Worm (Caenorhabditis elegans) whole organism, L2 larva: ENCODE data around the gene T01B4.3.

Experiments used
- C34F6.9 ChIP-seq: fragments of 150-350 bp; optimal IDR thresholded peaks from 2 replicates; lab custom pipeline; 2014; ENCODE audit warnings: missing biosample characterization, missing genetic modification characterization
- F13H6.1 ChIP-seq: sonication (generic microtip); optimal IDR thresholded peaks from 2 replicates; lab custom pipeline; 2016; ENCODE audit warnings: missing genetic modification characterization, missing compliant biosample characterization
- R02D3.7 ChIP-seq: fragments of 150-350 bp; optimal IDR thresholded peaks from 2 replicates; lab custom pipeline; 2014; ENCODE audit warnings: missing biosample characterization, missing genetic modification characterization
- Y55F3AM.14 ChIP-seq: fragments of 200-800 bp; sonication (Bioruptor generic); optimal IDR thresholded peaks from 2 replicates; lab custom pipeline; 2018; ENCODE audit warnings: mild to moderate bottlenecking, missing genetic modification characterization, missing compliant biosample characterization
- alr-1 ChIP-seq: fragments of 150-350 bp; optimal IDR thresholded peaks from 2 replicates; lab custom pipeline; 2014; ENCODE audit warnings: missing biosample characterization, missing genetic modification characterization
- aly-2 ChIP-seq: fragments of 150-350 bp; optimal IDR thresholded peaks from 2 replicates; lab custom pipeline; 2014; ENCODE audit warnings: missing biosample characterization, missing genetic modification characterization
- ama-1 ChIP-seq: fragments of 150-350 bp; optimal IDR thresholded peaks from 2 replicates; lab custom pipeline; 2018; ENCODE audit warnings: inconsistent platforms
- blmp-1 ChIP-seq: sonication (generic microtip); optimal IDR thresholded peaks from 2 replicates; lab custom pipeline; 2017; ENCODE audit warnings: missing genetic modification characterization, mild to moderate bottlenecking, missing compliant biosample characterization, antibody characterized with exemption, moderate library complexity; ENCODE audit not compliant: insufficient read depth
- ceh-16 ChIP-seq: fragments of 150-350 bp; optimal IDR thresholded peaks from 2 replicates; lab custom pipeline; 2014; ENCODE audit warnings: missing biosample characterization, missing genetic modification characterization
- crh-2 ChIP-seq: sonication (generic microtip); optimal IDR thresholded peaks from 2 replicates; lab custom pipeline; 2017; ENCODE audit warnings: missing biosample characterization, missing genetic modification characterization
- dmd-4 ChIP-seq: sonication (generic microtip); optimal IDR thresholded peaks from 2 replicates; lab custom pipeline; 2017; ENCODE audit warnings: missing biosample characterization, missing genetic modification characterization
- egl-27 ChIP-seq: sonication (generic microtip); optimal IDR thresholded peaks from 3 replicates; lab custom pipeline; 2017; ENCODE audit warnings: missing biosample characterization, missing genetic modification reagents, missing genetic modification characterization
- elt-3 ChIP-seq: sonication (generic microtip); optimal IDR thresholded peaks from 2 replicates; lab custom pipeline; 2017; ENCODE audit warnings: missing biosample characterization, missing genetic modification characterization
- fos-1 ChIP-seq: fragments of 150-350 bp; optimal IDR thresholded peaks from 2 replicates; lab custom pipeline; 2014; ENCODE audit warnings: missing biosample characterization, missing genetic modification characterization
- lin-13 ChIP-seq: fragments of 150-350 bp; optimal IDR thresholded peaks from 2 replicates; lab custom pipeline; 2014; ENCODE audit warnings: missing biosample characterization, missing genetic modification reagents, missing genetic modification characterization
- lin-39 ChIP-seq: fragments of 150-350 bp; optimal IDR thresholded peaks from 2 replicates; lab custom pipeline; 2014; ENCODE audit warnings: missing biosample characterization, missing genetic modification reagents, missing genetic modification characterization
- lsy-2 ChIP-seq, 2 experiments: fragments of 150-350 bp in 1 of 2; sonication (generic microtip) in 1 of 2; optimal IDR thresholded peaks; 2 replicates each; lab custom pipeline; 2014 to 2017; ENCODE audit warnings: missing biosample characterization in 2 of 2, missing genetic modification characterization in 2 of 2
- mab-5 ChIP-seq: fragments of 150-350 bp; optimal IDR thresholded peaks from 2 replicates; lab custom pipeline; 2014; ENCODE audit warnings: missing biosample characterization, missing genetic modification characterization
- mbf-1 ChIP-seq: sonication (generic microtip); optimal IDR thresholded peaks from 2 replicates; lab custom pipeline; 2017; ENCODE audit warnings: missing biosample characterization, missing genetic modification characterization
- mdl-1 ChIP-seq, 2 experiments: fragments of 150-350 bp in 1 of 2; sonication (generic microtip) in 1 of 2; optimal IDR thresholded peaks; 2 replicates each; lab custom pipeline; 2017; ENCODE audit warnings: missing biosample characterization in 2 of 2, missing genetic modification characterization in 2 of 2
- nhr-10 ChIP-seq: sonication (generic microtip); optimal IDR thresholded peaks from 2 replicates; lab custom pipeline; 2017; ENCODE audit warnings: missing biosample characterization, missing genetic modification characterization
- nhr-11 ChIP-seq: fragments of 150-350 bp; optimal IDR thresholded peaks from 2 replicates; lab custom pipeline; 2014; ENCODE audit warnings: missing biosample characterization, missing genetic modification characterization
- nhr-237 ChIP-seq: fragments of 150-350 bp; optimal IDR thresholded peaks from 2 replicates; lab custom pipeline; 2014; ENCODE audit warnings: missing biosample characterization, missing genetic modification characterization
- nhr-6 ChIP-seq: fragments of 150-350 bp; optimal IDR thresholded peaks from 2 replicates; lab custom pipeline; 2014; ENCODE audit warnings: missing biosample characterization, missing genetic modification characterization
- skn-1 ChIP-seq: sonication (generic microtip); optimal IDR thresholded peaks from 2 replicates; lab custom pipeline; 2017; ENCODE audit warnings: missing biosample characterization, missing genetic modification characterization
- sma-3 ChIP-seq: sonication (generic microtip); optimal IDR thresholded peaks from 2 replicates; lab custom pipeline; 2016; ENCODE audit warnings: missing genetic modification reagents, missing genetic modification characterization, missing compliant biosample characterization
- sma-9 ChIP-seq, 2 experiments: fragments of 150-350 bp in 1 of 2; sonication (generic microtip) in 1 of 2; optimal IDR thresholded peaks; 2 replicates each; lab custom pipeline; 2014 to 2016; ENCODE audit warnings: missing genetic modification characterization in 2 of 2, mild to moderate bottlenecking in 1 of 2, missing biosample characterization in 1 of 2, missing compliant biosample characterization in 1 of 2, missing genetic modification reagents in 1 of 2, moderate library complexity in 1 of 2
- snpc-4 ChIP-seq: fragments of 150-350 bp; optimal IDR thresholded peaks from 2 replicates; lab custom pipeline; 2014; ENCODE audit warnings: missing biosample characterization, missing genetic modification characterization
- unc-55 ChIP-seq: fragments of 150-350 bp; sonication (generic microtip); optimal IDR thresholded peaks from 3 replicates; lab custom pipeline; 2014; ENCODE audit warnings: missing biosample characterization, missing genetic modification reagents, missing genetic modification characterization
- unc-62 ChIP-seq: fragments of 150-350 bp; optimal IDR thresholded peaks from 2 replicates; lab custom pipeline; 2014; ENCODE audit warnings: missing biosample characterization, missing genetic modification reagents, missing genetic modification characterization
- zag-1 ChIP-seq: fragments of 150-350 bp; optimal IDR thresholded peaks from 2 replicates; lab custom pipeline; 2014; ENCODE audit warnings: missing biosample characterization, missing genetic modification characterization
- ztf-1 ChIP-seq: fragments of 200-800 bp; sonication (Bioruptor generic); conservative IDR thresholded peaks from 2 replicates; pipeline ENCODE4 v1.3.6; 2022; ENCODE audit warnings: missing genetic modification characterization, missing compliant biosample characterization
- ztf-11 ChIP-seq: sonication (generic microtip); optimal IDR thresholded peaks from 2 replicates; lab custom pipeline; 2017; ENCODE audit warnings: missing biosample characterization, missing genetic modification characterization

Gene T01B4.3

ce11 chrX:16346212-16346883 is 28.8 kb upstream of the T01B4.3 start:
- peak; percentile 35 for TF ChIP-seq F13H6.1
- no peak for TF ChIP-seq snpc-4 (tag; lab: Kevin White, UChicago)
- no peak for TF ChIP-seq ztf-1 (GFP tag; lab: Robert Waterston, UW)
- no peak for TF ChIP-seq R02D3.7
- TF ChIP-seq sma-9 (GFP tag; optimal IDR thresholded peaks at IDR 0.05; lab: Kevin White, UChicago) = peak; percentile 80
- no peak for TF ChIP-seq sma-9 (tag; optimal IDR thresholded peaks at IDR 0.05; lab: Kevin White, UChicago)
- TF ChIP-seq alr-1 (tag; lab: Kevin White, UChicago) = no peak
- TF ChIP-seq skn-1 = peak; percentile 90
- no peak for TF ChIP-seq unc-62 (GFP tag; lab: Kevin White, UChicago)
- no peak for TF ChIP-seq ceh-16 (tag; lab: Kevin White, UChicago)
- no peak for TF ChIP-seq nhr-6
- TF ChIP-seq Y55F3AM.14 (GFP tag; lab: Kevin White, UChicago) = no peak
- TF ChIP-seq nhr-237 (tag; lab: Kevin White, UChicago) = no peak
- TF ChIP-seq C34F6.9 = no peak
- peak; percentile 53 for TF ChIP-seq crh-2
- no peak for TF ChIP-seq mbf-1 (tag; lab: Kevin White, UChicago)
- TF ChIP-seq mab-5 (tag; lab: Kevin White, UChicago) = no peak
- no peak for TF ChIP-seq nhr-10 (tag; lab: Kevin White, UChicago)
- peak; percentile 71 for TF ChIP-seq fos-1 (tag; lab: Kevin White, UChicago)
- TF ChIP-seq lin-13 = no peak

ce11 chrX:16345296-16345695 is 27.8 kb upstream of the T01B4.3 start:
- TF ChIP-seq aly-2 (tag; lab: Kevin White, UChicago) (no peak), lin-13 (no peak)

DNA sequence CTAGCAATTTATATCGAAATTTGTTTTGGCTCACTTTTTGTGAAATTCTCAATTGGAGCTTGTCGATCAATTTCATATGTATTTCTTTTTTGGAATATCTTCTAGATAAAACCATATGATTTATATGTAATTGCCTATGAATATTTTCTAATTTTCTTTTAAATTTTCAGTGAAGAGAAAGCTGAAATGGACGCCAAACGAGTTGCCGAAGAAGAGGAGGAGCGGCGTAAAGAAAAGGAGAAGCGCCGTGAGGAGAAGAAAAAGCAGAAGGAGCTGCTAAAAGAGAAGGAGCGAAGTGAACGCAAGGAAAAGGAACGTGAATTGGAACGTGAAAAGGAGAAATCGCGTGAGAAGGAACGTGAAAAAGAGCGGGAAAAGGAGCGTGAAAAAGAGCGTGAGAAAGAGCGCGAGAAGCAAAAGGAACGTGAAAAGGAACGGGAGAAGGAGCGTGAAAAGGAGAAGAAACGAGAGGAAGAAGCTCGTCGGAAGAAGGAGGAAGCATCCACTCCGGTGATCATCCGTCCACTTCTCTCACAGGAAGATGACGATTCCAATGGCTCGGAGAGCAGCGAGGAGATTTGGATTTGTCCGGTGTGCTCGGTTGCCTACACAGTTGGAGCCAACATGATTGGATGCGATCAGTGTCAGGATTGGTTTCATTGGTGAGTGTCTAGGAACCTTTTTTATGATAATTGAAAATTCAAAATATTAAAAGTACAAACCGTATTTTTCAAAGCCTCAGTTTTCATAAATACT is 26.5 kb upstream of the T01B4.3 start:
- TF ChIP-seq sma-3 (no peak), unc-55 (GFP tag; lab: Kevin White, UChicago) (no peak), blmp-1 (tag; lab: Kevin White, UChicago) (no peak), mdl-1 (tag; optimal IDR thresholded peaks at IDR 0.05; lab: Kevin White, UChicago) (no peak), zag-1 (tag; lab: Kevin White, UChicago) (no peak)
- TF ChIP-seq, all 48 proteins: peak for 0

DNA sequence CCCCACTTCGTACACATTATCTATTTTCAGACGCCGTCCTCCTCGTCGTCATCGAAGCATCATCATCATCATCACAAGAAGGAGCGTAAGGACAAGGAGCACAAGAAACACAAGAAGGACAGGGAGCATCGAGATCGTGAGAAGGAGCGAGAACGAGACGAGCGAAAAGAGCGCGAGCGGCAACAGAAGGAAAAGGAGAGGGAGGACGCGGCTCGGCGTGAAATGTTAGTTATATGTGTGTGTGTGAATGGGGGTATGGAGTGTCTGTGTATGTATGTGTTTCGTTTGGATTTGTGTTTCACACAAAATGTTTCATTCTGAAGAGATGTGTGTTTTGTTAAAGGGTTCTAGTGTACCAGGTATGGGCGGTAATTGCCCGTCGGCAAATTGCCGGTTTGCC is 24.7 kb upstream of the T01B4.3 start:
- TF ChIP-seq nhr-11 (no peak), crh-2 (no peak), ama-1 (lab: Kevin White, UChicago) (no peak), F13H6.1 (no peak), sma-9 (GFP tag; optimal IDR thresholded peaks at IDR 0.05; lab: Kevin White, UChicago) (peak; percentile 13), sma-9 (tag; optimal IDR thresholded peaks at IDR 0.05; lab: Kevin White, UChicago) (no peak), lin-13 (no peak), C34F6.9 (peak; percentile 17), unc-55 (GFP tag; lab: Kevin White, UChicago) (peak; percentile 37)

DNA sequence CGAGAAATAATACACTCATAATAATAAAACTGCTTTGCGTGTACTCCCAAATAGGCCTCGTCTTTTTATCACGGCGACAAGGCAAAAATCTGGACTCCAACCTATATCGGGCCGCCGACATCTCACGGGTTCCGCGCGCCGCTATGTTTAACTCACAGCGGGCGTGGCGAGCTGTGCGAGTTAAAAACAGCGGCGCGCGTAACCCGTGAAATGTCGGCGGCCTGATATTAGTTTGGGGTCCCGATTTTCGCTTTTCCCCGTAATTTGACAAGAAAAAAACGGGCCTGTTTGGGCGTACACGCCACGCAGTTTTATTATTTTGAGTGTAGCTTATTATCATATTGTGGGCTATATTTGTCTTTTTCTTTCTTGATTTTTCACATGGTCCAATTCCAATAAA is 24.3 kb upstream of the T01B4.3 start:
- TF ChIP-seq zag-1 (tag; lab: Kevin White, UChicago) (no peak), snpc-4 (tag; lab: Kevin White, UChicago) (peak; percentile 45)

ce11 chrX:16339207-16339606 is 21.7 kb upstream of the T01B4.3 start:
- TF ChIP-seq elt-3 (tag; lab: Kevin White, UChicago) = no peak
- TF ChIP-seq snpc-4 (tag; lab: Kevin White, UChicago) = no peak
- no peak for TF ChIP-seq skn-1
- no peak for TF ChIP-seq ztf-11 (tag; lab: Kevin White, UChicago)
- TF ChIP-seq dmd-4 (tag; lab: Kevin White, UChicago) = no peak
- peak in 1 of 2 experiments; percentile 52 for TF ChIP-seq mdl-1 (tag; optimal IDR thresholded peaks at IDR 0.05; lab: Kevin White, UChicago)
- peak; percentile 57 for TF ChIP-seq C34F6.9
- peak in 1 of 2 experiments; percentile 34 for TF ChIP-seq lsy-2 (tag; optimal IDR thresholded peaks at IDR 0.05; lab: Kevin White, UChicago)
- peak; percentile 39 for TF ChIP-seq unc-55 (GFP tag; lab: Kevin White, UChicago)
- no peak for TF ChIP-seq aly-2 (tag; lab: Kevin White, UChicago)
- TF ChIP-seq lin-39 (tag; lab: Kevin White, UChicago) = no peak
- peak; percentile 25 for TF ChIP-seq crh-2
- no peak for TF ChIP-seq F13H6.1
- peak; percentile 40 for TF ChIP-seq sma-9 (GFP tag; optimal IDR thresholded peaks at IDR 0.05; lab: Kevin White, UChicago)
- no peak for TF ChIP-seq sma-9 (tag; optimal IDR thresholded peaks at IDR 0.05; lab: Kevin White, UChicago)
- TF ChIP-seq lin-13 = no peak
- no peak for TF ChIP-seq egl-27 (tag; lab: Kevin White, UChicago)
- TF ChIP-seq zag-1 (tag; lab: Kevin White, UChicago) = peak; percentile 20
